Fruit fly (Drosophila melanogaster): ENCODE measurements around the gene YL-1.

The YL-1 gene

DNA sequence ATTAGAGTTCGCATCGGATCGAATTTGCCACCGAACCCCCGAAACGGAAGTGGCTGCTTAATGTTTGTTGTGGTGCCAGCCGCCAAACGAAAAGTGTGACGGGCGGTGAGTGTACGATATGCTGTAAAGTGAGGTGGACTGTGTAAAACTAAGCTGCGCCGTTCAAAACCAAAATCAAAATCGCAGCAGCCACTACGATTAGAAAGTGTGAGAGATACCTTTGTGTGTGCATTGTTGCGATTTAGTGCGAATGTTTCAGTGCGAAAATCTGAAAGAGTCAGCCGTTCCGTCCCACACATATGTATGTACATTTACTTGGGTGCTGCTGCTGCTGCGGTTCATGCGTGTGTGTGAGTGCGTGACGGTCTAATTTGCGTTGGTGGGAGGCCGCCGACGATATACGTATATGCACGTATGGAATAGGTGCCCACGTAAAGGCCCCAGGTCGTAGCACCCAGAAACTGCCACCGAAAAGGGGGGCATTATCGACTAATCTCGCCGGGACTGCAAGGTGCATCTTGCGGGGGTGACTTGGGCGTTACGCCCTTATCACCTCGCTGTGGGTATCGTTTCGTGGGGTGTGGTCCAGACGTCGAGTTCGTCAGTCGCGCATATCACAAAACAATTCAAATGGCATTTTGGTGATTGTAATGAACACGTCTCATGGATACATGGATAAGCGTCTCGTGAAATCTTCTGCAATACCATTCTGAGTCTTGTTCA is 6.8 kb downstream of the YL-1 start (continued):
- TF ChIP-seq toy (GFP tag; IDR thresholded peaks at IDR 0.05) (no peak), CG10209 (GFP tag; optimal IDR thresholded peaks at IDR 0.05) (no peak), CG17359 (tag; optimal IDR thresholded peaks at IDR 0.05) (no peak), CG1647 (GFP tag; optimal IDR thresholded peaks at IDR 0.05) (no peak), CG10543 (GFP tag; optimal IDR thresholded peaks at IDR 0.05) (no peak), CG7839 (tag; optimal IDR thresholded peaks at IDR 0.05) (no peak), CG1832 (GFP tag; optimal IDR thresholded peaks at IDR 0.05) (no peak), Hr3 (GFP tag; optimal IDR thresholded peaks at IDR 0.05) (no peak), gt (GFP tag; IDR thresholded peaks at IDR 0.05) (no peak), Antp (GFP tag; optimal IDR thresholded peaks at IDR 0.05) (no peak), tgo (GFP tag; IDR thresholded peaks at IDR 0.05) (no peak), oc (tag; optimal IDR thresholded peaks at IDR 0.05) (no peak), zfh2 (GFP tag; optimal IDR thresholded peaks at IDR 0.05) (no peak), CHES-1-like (GFP tag; optimal IDR thresholded peaks at IDR 0.05) (no peak), CG6254 (GFP tag; optimal IDR thresholded peaks at IDR 0.05) (no peak), CG10462 (GFP tag; optimal IDR thresholded peaks at IDR 0.05) (no peak), esg (GFP tag; conservative IDR thresholded peaks at IDR 0.05) (no peak), nerfin-2 (GFP tag; IDR thresholded peaks at IDR 0.05; ENCODE audit: partially characterized antibody) (0 out of 2 replicates have a peak, but pooled peaks have one; percentile 24), HLH54F (GFP tag; optimal IDR thresholded peaks at IDR 0.05) (no peak), sim (GFP tag; IDR thresholded peaks at IDR 0.05) (no peak), CG3995 (GFP tag; optimal IDR thresholded peaks at IDR 0.05) (no peak), CG3838 (GFP tag; optimal IDR thresholded peaks at IDR 0.05) (no peak), phol (tag; optimal IDR thresholded peaks at IDR 0.05) (no peak), TFAM (GFP tag; optimal IDR thresholded peaks at IDR 0.05) (no peak), cg (GFP tag; optimal IDR thresholded peaks at IDR 0.05) (peak; percentile 90), CG42726 (GFP tag; IDR thresholded peaks at IDR 0.05; ENCODE audit: partially characterized antibody) (no peak), CG10654 (GFP tag; optimal IDR thresholded peaks at IDR 0.05) (no peak), Drgx (GFP tag; IDR thresholded peaks at IDR 0.05) (no peak), CG2678 (tag; optimal IDR thresholded peaks at IDR 0.05) (no peak), CG14014 (GFP tag; IDR thresholded peaks at IDR 0.05) (no peak; the same call in 1 of the 2 replicates), MTF-1 (GFP tag; optimal IDR thresholded peaks at IDR 0.05; ENCODE audit: borderline replicate concordance) (no peak), Aef1 (GFP tag; IDR thresholded peaks at IDR 0.05) (no peak), ranshi (GFP tag; IDR thresholded peaks at IDR 0.05) (no peak), crp (GFP tag; optimal IDR thresholded peaks at IDR 0.05) (no peak), CG8944 (GFP tag; optimal IDR thresholded peaks at IDR 0.05) (no peak), vnd (GFP tag; IDR thresholded peaks at IDR 0.05; ENCODE audit: partially characterized antibody) (no peak), NC2α (GFP tag; optimal IDR thresholded peaks at IDR 0.05) (no peak), CG43689 (GFP tag; IDR thresholded peaks at IDR 0.05) (no peak), crol (GFP tag; IDR thresholded peaks at IDR 0.05) (no peak), Neu2 (GFP tag; optimal IDR thresholded peaks at IDR 0.05; ENCODE audit: borderline replicate concordance) (no peak), Ets97D (GFP tag; optimal IDR thresholded peaks at IDR 0.05) (no peak), ewg (GFP tag; optimal IDR thresholded peaks at IDR 0.05) (no peak), CG14441 (GFP tag; IDR thresholded peaks at IDR 0.05) (no peak), CG13624 (GFP tag; optimal IDR thresholded peaks at IDR 0.05) (no peak), prd (optimal IDR thresholded peaks at IDR 0.05) (no peak), prd (GFP tag; IDR thresholded peaks at IDR 0.05) (peak; percentile 23; the same call in 1 of the 3 replicates), CG18262 (tag; optimal IDR thresholded peaks at IDR 0.05) (no peak), CG18011 (GFP tag; optimal IDR thresholded peaks at IDR 0.05) (no peak), Dad (GFP tag; optimal IDR thresholded peaks at IDR 0.05) (no peak), Bgb (GFP tag; IDR thresholded peaks at IDR 0.05; ENCODE audit: partially characterized antibody) (0 out of 2 replicates have a peak, but pooled peaks have one; percentile 25)
